Worm (Caenorhabditis elegans): ENCODE measurements around the gene W10G6.1.

ce11 chrX:16208123-16208522 is 36.9 kb upstream of the W10G6.1 start:
- no peak for TF ChIP-seq flt-1 (GFP tag; IDR thresholded peaks at IDR 0.05)
- no peak for TF ChIP-seq ref-1 (GFP tag; conservative IDR thresholded peaks at IDR 0.05)
- no peak for TF ChIP-seq ztf-29 (GFP tag; IDR thresholded peaks at IDR 0.05)
